Fruit fly (Drosophila melanogaster): Measurements from ENCODE around the gene CG14258.

dm6 chr3R:27076618-27077017 is 16.3 kb upstream of the CG14258 start:
- TF ChIP-seq Sox102F (GFP tag; optimal IDR thresholded peaks at IDR 0.05) = no peak
- no peak for TF ChIP-seq CG31627 (GFP tag; optimal IDR thresholded peaks at IDR 0.05)
- TF ChIP-seq CG6792 (GFP tag; optimal IDR thresholded peaks at IDR 0.05) = no peak
- TF ChIP-seq eg (GFP tag; IDR thresholded peaks at IDR 0.05) = no peak
- no peak for TF ChIP-seq CG11294 (GFP tag; IDR thresholded peaks at IDR 0.05)
- TF ChIP-seq Gug (GFP tag; IDR thresholded peaks at IDR 0.05) = no peak
- TF ChIP-seq CG32006 (GFP tag; optimal IDR thresholded peaks at IDR 0.05) = no peak
- no peak for TF ChIP-seq CG16779 (tag; optimal IDR thresholded peaks at IDR 0.05)
- no peak for TF ChIP-seq CG34406 (GFP tag; optimal IDR thresholded peaks at IDR 0.05)
- TF ChIP-seq Lpt (GFP tag; optimal IDR thresholded peaks at IDR 0.05) = no peak
